Worm (Caenorhabditis elegans): ENCODE data around the gene ire-1.

DNA sequence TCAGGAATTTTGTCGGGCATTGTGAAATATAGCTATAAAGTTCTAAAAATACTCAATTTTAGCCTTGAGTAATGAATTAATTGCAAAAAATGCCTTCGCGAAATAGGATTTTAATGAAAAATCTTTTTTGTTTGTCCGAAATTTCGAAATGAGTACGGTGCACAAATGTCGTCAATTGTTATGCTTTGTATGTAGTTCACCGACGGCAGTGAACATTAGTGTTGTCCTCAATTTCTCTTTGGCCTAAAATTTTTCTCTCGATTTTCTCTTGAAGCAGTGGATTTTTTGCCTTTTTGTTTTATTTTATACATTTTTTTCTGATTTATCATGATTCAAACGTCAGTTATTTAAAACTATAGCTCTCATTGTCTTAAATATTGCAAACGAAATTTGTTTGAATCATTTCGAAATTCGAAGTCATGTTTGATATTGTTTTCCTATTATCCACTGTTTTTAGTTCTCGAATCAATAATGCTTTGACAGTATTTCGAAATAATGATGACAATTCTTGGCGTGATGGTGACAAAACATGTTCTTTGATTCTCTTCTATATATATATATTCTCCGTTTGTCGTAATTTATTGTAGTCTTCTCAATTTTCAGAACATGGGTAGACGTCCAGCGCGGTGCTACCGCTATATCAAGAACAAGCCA lies 18.7 kb upstream of the ire-1 start, which contains the start of the genes ints-11 and rpl-10:
- TF ChIP-seq pqm-1 (tag; optimal IDR thresholded peaks at IDR 0.05) (no peak), lin-11 (tag; optimal IDR thresholded peaks at IDR 0.05) (no peak), hlh-6 (tag; optimal IDR thresholded peaks at IDR 0.05) (no peak), ceh-22 (tag; optimal IDR thresholded peaks at IDR 0.05) (no peak), ceh-31 (tag; optimal IDR thresholded peaks at IDR 0.05) (no peak), pat-9 (tag; optimal IDR thresholded peaks at IDR 0.05) (no peak), pha-4 (tag; optimal IDR thresholded peaks at IDR 0.05) (no peak), ets-4 (tag; optimal IDR thresholded peaks at IDR 0.05) (no peak), elt-2 (tag; optimal IDR thresholded peaks at IDR 0.05) (no peak), che-1 (tag; optimal IDR thresholded peaks at IDR 0.05) (no peak)
